Fruit fly (Drosophila melanogaster): ENCODE measurements around the gene MagR.

MagR gene

DNA sequence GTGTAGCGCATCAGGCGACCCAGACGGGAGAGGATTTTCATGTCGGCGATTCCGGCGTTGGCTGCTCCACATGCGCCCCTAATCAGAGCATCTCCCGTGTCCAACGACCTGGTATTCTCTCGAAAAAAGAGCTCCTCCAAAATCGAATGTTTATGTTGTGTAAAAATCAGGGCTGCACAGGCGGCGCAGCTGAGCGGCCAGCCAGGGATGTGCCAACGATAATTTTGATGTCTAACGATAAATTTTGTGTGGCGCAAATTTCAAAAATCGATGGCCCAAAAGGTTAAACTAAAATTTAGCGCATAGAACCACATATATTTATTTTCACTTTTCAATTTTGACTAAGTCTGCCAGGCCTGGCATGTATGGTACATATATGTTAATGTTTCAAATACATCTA, 33.0 kb upstream of the MagR start, which contains the start of gene CG9240 (continued):
- TF ChIP-seq Bgb (GFP tag; IDR thresholded peaks at IDR 0.05; ENCODE audit: partially characterized antibody): 0 out of 2 replicates have a peak, but pooled peaks have one; percentile 16
- TF ChIP-seq Dll (GFP tag; IDR thresholded peaks at IDR 0.05; ENCODE audit: partially characterized antibody): peak; percentile 46; the same call in 1 of the 4 replicates
- TF ChIP-seq gfzf (GFP tag; optimal IDR thresholded peaks at IDR 0.05): peak; percentile 19
- peak; percentile 7 for TF ChIP-seq CG9797 (GFP tag; optimal IDR thresholded peaks at IDR 0.05)
- no peak for TF ChIP-seq E2f1 (GFP tag; IDR thresholded peaks at IDR 0.05)
- TF ChIP-seq abd-A (tag; optimal IDR thresholded peaks at IDR 0.05): no peak
- TF ChIP-seq Adf1 (GFP tag; IDR thresholded peaks at IDR 0.05): 0 out of 2 replicates have a peak, but pooled peaks have one; percentile 14
- no peak for TF ChIP-seq CG1792 (GFP tag; optimal IDR thresholded peaks at IDR 0.05)
- TF ChIP-seq amos (GFP tag; IDR thresholded peaks at IDR 0.05; ENCODE audit: partially characterized antibody): peak; percentile 28; the same call in 1 of the 2 replicates
- no peak for TF ChIP-seq CG5245 (GFP tag; optimal IDR thresholded peaks at IDR 0.05)
- 0 out of 3 replicates have a peak, but pooled peaks have one; percentile 47 for TF ChIP-seq Opbp (GFP tag; IDR thresholded peaks at IDR 0.05; ENCODE audit: partially characterized antibody)
- peak; percentile 41 for TF ChIP-seq YL-1 (GFP tag; optimal IDR thresholded peaks at IDR 0.05)
- TF ChIP-seq odd (GFP tag; optimal IDR thresholded peaks at IDR 0.05): no peak
- TF ChIP-seq phol (tag; optimal IDR thresholded peaks at IDR 0.05): peak; percentile 12
- TF ChIP-seq otp (GFP tag; IDR thresholded peaks at IDR 0.05): no peak
- TF ChIP-seq CG6854 (GFP tag; optimal IDR thresholded peaks at IDR 0.05): no peak
- peak; percentile 5 for TF ChIP-seq CG12769 (tag; optimal IDR thresholded peaks at IDR 0.05)
- TF ChIP-seq Dp (GFP tag; optimal IDR thresholded peaks at IDR 0.05): peak; percentile 88
- TF ChIP-seq CG7745 (tag; optimal IDR thresholded peaks at IDR 0.05): no peak
- no peak for TF ChIP-seq CG11723 (GFP tag; optimal IDR thresholded peaks at IDR 0.05)
- TF ChIP-seq sd (tag; optimal IDR thresholded peaks at IDR 0.05): no peak
- no peak for TF ChIP-seq fd64A (GFP tag; optimal IDR thresholded peaks at IDR 0.05)
- peak; percentile 6 for TF ChIP-seq CG12659 (GFP tag; optimal IDR thresholded peaks at IDR 0.05)
- TF ChIP-seq Med (GFP tag): peak; percentile 66
- no peak for TF ChIP-seq CG11093 (GFP tag; IDR thresholded peaks at IDR 0.05)
- no peak for TF ChIP-seq HLHmδ (GFP tag; optimal IDR thresholded peaks at IDR 0.05)
- TF ChIP-seq B-H2 (GFP tag; optimal IDR thresholded peaks at IDR 0.05): peak; percentile 8
- peak; percentile 98 for TF ChIP-seq CG7928 (GFP tag; optimal IDR thresholded peaks at IDR 0.05)
- no peak for TF ChIP-seq pum (GFP tag; optimal IDR thresholded peaks at IDR 0.05)
- no peak for TF ChIP-seq hbn (GFP tag; IDR thresholded peaks at IDR 0.05; ENCODE audit: partially characterized antibody)
- TF ChIP-seq Pdp1 (GFP tag; optimal IDR thresholded peaks at IDR 0.05): peak in 1 of 2 experiments; percentile 84
- TF ChIP-seq zen (tag; optimal IDR thresholded peaks at IDR 0.05): no peak
- TF ChIP-seq Dref (GFP tag; IDR thresholded peaks at IDR 0.05): peak; percentile 78
- TF ChIP-seq trem (tag; optimal IDR thresholded peaks at IDR 0.05): peak; percentile 5
- TF ChIP-seq br (optimal IDR thresholded peaks at IDR 0.05): no peak
- TF ChIP-seq CG17186 (GFP tag; optimal IDR thresholded peaks at IDR 0.05): peak; percentile 42
- no peak for TF ChIP-seq sug (tag; optimal IDR thresholded peaks at IDR 0.05)
- no peak for TF ChIP-seq emc (GFP tag; optimal IDR thresholded peaks at IDR 0.05)
- TF ChIP-seq D19A (tag; optimal IDR thresholded peaks at IDR 0.05): peak; percentile 2
- TF ChIP-seq vvl (GFP tag; IDR thresholded peaks at IDR 0.05): no peak
- TF ChIP-seq HmgD (GFP tag; optimal IDR thresholded peaks at IDR 0.05): no peak
- TF ChIP-seq BEAF-32 (GFP tag; optimal IDR thresholded peaks at IDR 0.05): peak; percentile 41
- peak; percentile 18 for TF ChIP-seq CG15479 (GFP tag; optimal IDR thresholded peaks at IDR 0.05)

Data from whole organism, embryonic.